Fruit fly (Drosophila melanogaster) whole organism, embryonic: ENCODE data around the gene simj.

Source experiments
- Awh ChIP-seq: fragments of 200-800 bp; sonication (Bioruptor generic); IDR thresholded peaks from 2 replicates; pipeline ENCODE4, ENCODE4 v1.3.6; 2022; ENCODE audit warnings: missing biosample characterization, missing genetic modification characterization
- CG11247 ChIP-seq: fragments of 200-800 bp; sonication (Bioruptor generic); IDR thresholded peaks from 2 replicates; pipeline ENCODE4 v1.3.6; 2022; ENCODE audit warnings: missing biosample characterization, missing genetic modification characterization
- CG12071 ChIP-seq: fragments of 200-800 bp; sonication (Bioruptor generic); optimal IDR thresholded peaks from 3 replicates; lab custom pipeline; 2018; ENCODE audit warnings: missing biosample characterization, mild to moderate bottlenecking, missing genetic modification characterization
- CG12769 ChIP-seq: fragments of 200-800 bp; sonication (Bioruptor generic); optimal IDR thresholded peaks from 2 replicates; lab custom pipeline; 2019; ENCODE audit warnings: missing biosample characterization, mild to moderate bottlenecking, missing genetic modification characterization, moderate library complexity
- CG13894 ChIP-seq: fragments of 200-800 bp; sonication (Bioruptor generic); optimal IDR thresholded peaks from 3 replicates; lab custom pipeline; 2018; ENCODE audit warnings: missing biosample characterization, mild to moderate bottlenecking, missing genetic modification characterization, moderate library complexity
- CG14441 ChIP-seq: fragments of 200-800 bp; sonication (Bioruptor generic); IDR thresholded peaks from 2 replicates; pipeline ENCODE4 v1.3.6; 2022; ENCODE audit warnings: missing biosample characterization, missing genetic modification characterization
- CG15011 ChIP-seq: fragments of 200-800 bp; sonication (Bioruptor generic); optimal IDR thresholded peaks from 3 replicates; lab custom pipeline; 2018; ENCODE audit warnings: missing biosample characterization, mild to moderate bottlenecking, missing genetic modification characterization
- CG16779 ChIP-seq: fragments of 200-800 bp; sonication (Bioruptor generic); IDR thresholded peaks from 2 replicates; pipeline ENCODE4 v1.3.6; 2022; ENCODE audit warnings: missing biosample characterization, missing genetic modification characterization
- CG2889 ChIP-seq: fragments of 200-800 bp; sonication (Bioruptor generic); IDR thresholded peaks from 3 replicates; pipeline ENCODE4 v1.3.6; 2022; ENCODE audit warnings: missing biosample characterization, missing genetic modification characterization
- CG32532 ChIP-seq: fragments of 200-800 bp; sonication (Bioruptor generic); IDR thresholded peaks from 2 replicates; pipeline ENCODE4 v1.3.6; 2022; ENCODE audit warnings: missing biosample characterization, missing genetic modification characterization
- CG4617 ChIP-seq: fragments of 200-800 bp; sonication (Bioruptor generic); optimal IDR thresholded peaks from 3 replicates; lab custom pipeline; 2016; ENCODE audit warnings: missing biosample characterization, missing genetic modification characterization, borderline replicate concordance
- CG5953 ChIP-seq: fragments of 200-800 bp; sonication (Bioruptor generic); IDR thresholded peaks from 2 replicates; pipeline ENCODE4 v1.3.6; 2022; ENCODE audit warnings: missing biosample characterization, missing genetic modification characterization
- CG8281 ChIP-seq: fragments of 200-800 bp; sonication (Bioruptor generic); optimal IDR thresholded peaks from 2 replicates; lab custom pipeline; 2018; ENCODE audit warnings: missing biosample characterization, mild to moderate bottlenecking, missing genetic modification characterization, moderate library complexity
- Ets97D ChIP-seq: fragments of 200-800 bp; sonication (Bioruptor generic); optimal IDR thresholded peaks from 3 replicates; lab custom pipeline; 2016; ENCODE audit warnings: missing biosample characterization, missing genetic modification characterization
- Med ChIP-seq: fragments of 200-800 bp; sonication (Bioruptor generic); peaks from one replicate; lab custom pipeline; 2016; ENCODE audit warnings: missing biosample characterization, missing genetic modification characterization, mild to moderate bottlenecking, inconsistent platforms, moderate library complexity
- Oaz ChIP-seq: fragments of 200-800 bp; sonication (Bioruptor generic); IDR thresholded peaks from 2 replicates; pipeline ENCODE4 v1.3.6; 2022; ENCODE audit warnings: missing biosample characterization, missing genetic modification characterization
- Rfx ChIP-seq: fragments of 200-800 bp; sonication (Bioruptor generic); IDR thresholded peaks from 2 replicates; pipeline ENCODE4 v1.3.6; 2022; ENCODE audit warnings: missing biosample characterization, missing genetic modification characterization
- Sin3A ChIP-seq: fragments of >200 bp; optimal IDR thresholded peaks from 2 replicates; lab custom pipeline; 2018
- Sox100B ChIP-seq: fragments of 200-800 bp; sonication (Bioruptor generic); optimal IDR thresholded peaks from 3 replicates; lab custom pipeline; 2018; ENCODE audit warnings: missing biosample characterization, mild to moderate bottlenecking, missing genetic modification characterization
- Ssrp ChIP-seq: fragments of 200-800 bp; sonication (Bioruptor generic); optimal IDR thresholded peaks from 2 replicates; lab custom pipeline; 2018; ENCODE audit warnings: missing biosample characterization, mild to moderate bottlenecking, missing genetic modification characterization, moderate library complexity
- chinmo ChIP-seq: fragments of 200-800 bp; sonication (Bioruptor generic); IDR thresholded peaks from 4 replicates; pipeline ENCODE4 v1.3.6; 2022; ENCODE audit warnings: missing biosample characterization, missing genetic modification characterization; ENCODE audit not compliant: partially characterized antibody
- ci ChIP-seq: fragments of 200-800 bp; sonication (Bioruptor generic); IDR thresholded peaks from 3 replicates; pipeline ENCODE4 v1.3.6; 2022; ENCODE audit warnings: missing biosample characterization, missing genetic modification characterization
- ems ChIP-seq: fragments of 200-800 bp; sonication (Bioruptor generic); optimal IDR thresholded peaks from 3 replicates; lab custom pipeline; 2016; ENCODE audit warnings: missing biosample characterization, missing genetic modification characterization
- esg ChIP-seq: fragments of 200-800 bp; sonication (Bioruptor generic); conservative IDR thresholded peaks from 2 replicates; pipeline ENCODE4 v1.3.6; 2022; ENCODE audit warnings: missing biosample characterization, missing genetic modification characterization
- eve ChIP-seq, 2 experiments: fragments of >200 bp; optimal IDR thresholded peaks; 2 replicates each; lab custom pipeline; 2017; ENCODE audit warnings: missing biosample characterization in 2 of 2, missing genetic modification characterization in 2 of 2
- grau ChIP-seq: fragments of 200-800 bp; optimal IDR thresholded peaks from 3 replicates; lab custom pipeline; 2019; ENCODE audit warnings: missing biosample characterization, mild to moderate bottlenecking, missing genetic modification characterization, moderate library complexity
- jumu ChIP-seq: fragments of 200-800 bp; sonication (Bioruptor generic); optimal IDR thresholded peaks from 3 replicates; lab custom pipeline; 2016; ENCODE audit warnings: missing biosample characterization, missing genetic modification characterization
- lmd ChIP-seq: fragments of 200-800 bp; sonication (Bioruptor generic); IDR thresholded peaks from 2 replicates; pipeline ENCODE4 v1.3.6; 2022; ENCODE audit warnings: missing biosample characterization, missing genetic modification characterization
- pum ChIP-seq: fragments of 200-800 bp; sonication (Bioruptor generic); optimal IDR thresholded peaks from 2 replicates; lab custom pipeline; 2016; ENCODE audit warnings: missing biosample characterization, missing genetic modification characterization
- row ChIP-seq: fragments of 200-800 bp; sonication (Bioruptor generic); IDR thresholded peaks from 3 replicates; pipeline ENCODE4 v1.3.6; 2022; ENCODE audit warnings: missing biosample characterization, missing genetic modification characterization
- sens ChIP-seq: fragments of 200-800 bp; sonication (Bioruptor generic); peaks from one replicate; lab custom pipeline; 2016; ENCODE audit warnings: missing biosample characterization, missing genetic modification characterization
- slbo ChIP-seq: fragments of 200-800 bp; sonication (Bioruptor generic); IDR thresholded peaks from 2 replicates; pipeline ENCODE4 v1.3.6; 2022; ENCODE audit warnings: missing biosample characterization, missing genetic modification characterization
- sr ChIP-seq: fragments of 200-800 bp; sonication (Bioruptor generic); IDR thresholded peaks from 3 replicates; pipeline ENCODE4 v1.3.6; 2022; ENCODE audit warnings: missing biosample characterization, missing genetic modification characterization
- tgo ChIP-seq: fragments of 200-800 bp; sonication (Bioruptor generic); IDR thresholded peaks from 3 replicates; pipeline ENCODE4 v1.3.6; 2022; ENCODE audit warnings: missing biosample characterization, missing genetic modification characterization
- trem ChIP-seq: fragments of 200-800 bp; optimal IDR thresholded peaks from 3 replicates; lab custom pipeline; 2019; ENCODE audit warnings: missing biosample characterization, mild to moderate bottlenecking, missing genetic modification characterization, moderate library complexity
- vvl ChIP-seq: fragments of 200-800 bp; sonication (Bioruptor generic); IDR thresholded peaks from 2 replicates; pipeline ENCODE4 v1.3.6; 2022; ENCODE audit warnings: missing biosample characterization, missing genetic modification characterization
- z ChIP-seq: fragments of 200-800 bp; sonication (Bioruptor generic); IDR thresholded peaks from 3 replicates; pipeline ENCODE4 v1.3.6; 2022; ENCODE audit warnings: missing biosample characterization, missing genetic modification characterization

Gene simj

dm6 chr3L:10641589-10641988, 22.9 kb upstream of the simj start, which contains the start of gene CG14154:
Gene CG14154, plus strand, starts transcription at chr3L:10641889.
- TF ChIP-seq sens (GFP tag; lab: Kevin White, UChicago) (peak; percentile 22), slbo (GFP tag; lab: Robert Waterston, UW) (no peak)

DNA sequence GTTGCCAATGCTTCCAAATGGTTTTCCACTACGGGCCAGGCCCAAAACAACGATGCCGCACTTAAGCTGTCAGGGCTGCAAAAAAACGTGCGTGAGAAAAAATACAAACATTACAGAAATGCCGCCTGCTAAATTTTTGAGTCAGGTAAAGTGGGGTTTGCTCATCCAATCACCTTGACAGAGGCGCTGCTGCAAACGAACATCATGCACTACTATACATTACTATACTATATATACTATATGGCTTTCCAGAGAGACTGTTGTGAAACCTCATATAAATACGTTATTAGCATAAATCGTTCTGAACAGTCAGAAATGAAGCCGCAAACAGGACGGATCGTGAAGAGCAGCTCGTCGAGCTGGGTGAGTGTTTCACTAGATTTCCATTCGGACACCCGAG, 21.3 kb upstream of the simj start, which contains the start of gene CG14153:
CG14153 (plus strand) TSS at position 301 of the 400 bp plus-strand sequence.
- TF ChIP-seq CG15011 (GFP tag; lab: Kevin White, UChicago) = no peak

DNA sequence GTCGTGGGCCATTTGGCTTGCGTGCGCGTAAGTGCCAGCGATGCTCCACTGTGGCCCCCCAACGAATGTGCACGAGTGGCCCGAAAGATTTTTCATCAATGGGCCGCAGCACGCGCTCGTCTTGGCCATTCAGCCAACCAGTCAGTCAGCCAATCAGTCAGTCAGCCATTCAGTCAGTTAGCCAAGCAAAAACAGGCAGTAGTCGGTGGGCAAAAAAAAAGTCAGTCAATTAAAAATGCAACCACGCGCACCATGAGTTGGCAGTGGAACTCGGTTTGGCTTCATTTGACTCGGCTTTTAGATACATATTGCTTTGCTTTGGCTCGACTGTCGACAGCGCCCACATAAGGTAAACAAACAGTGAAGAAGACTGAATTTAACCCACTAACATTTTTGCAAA, 18.6 kb upstream of the simj start:
- TF ChIP-seq trem (tag; lab: Kevin White, UChicago) (no peak), jumu (GFP tag; lab: Kevin White, UChicago) (no peak), Sox100B (no peak), row (GFP tag; lab: Robert Waterston, UW) (peak; percentile 29; the same call in 1 of the 3 replicates), pum (no peak), grau (tag; lab: Kevin White, UChicago) (peak; percentile 43), Sin3A (lab: Kevin White, UChicago) (no peak), CG12769 (tag; lab: Kevin White, UChicago) (peak; percentile 12), z (GFP tag; lab: Robert Waterston, UW) (0 out of 3 replicates have a peak, but pooled peaks have one; percentile 9), CG11247 (0 out of 2 replicates have a peak, but pooled peaks have one; percentile 28), CG32532 (GFP tag; lab: Robert Waterston, UW) (peak; percentile 37; the same call in 1 of the 2 replicates), Oaz (0 out of 2 replicates have a peak, but pooled peaks have one; percentile 21), CG8281 (tag; lab: Kevin White, UChicago) (peak; percentile 97), CG16779 (GFP tag; lab: Robert Waterston, UW) (0 out of 2 replicates have a peak, but pooled peaks have one; percentile 25), chinmo (peak; percentile 43; the same call in 1 of the 4 replicates), Med (GFP tag; lab: Kevin White, UChicago) (peak; percentile 7), CG4617 (GFP tag; lab: Kevin White, UChicago) (no peak), vvl (GFP tag; lab: Robert Waterston, UW) (peak; percentile 42; the same call in 1 of the 2 replicates), Awh (GFP tag; lab: Robert Waterston, UW) (0 out of 2 replicates have a peak, but pooled peaks have one; percentile 20), CG14441 (GFP tag; lab: Robert Waterston, UW) (peak; percentile 2; the same call in 1 of the 2 replicates), CG13894 (tag; lab: Kevin White, UChicago) (no peak), tgo (GFP tag; lab: Robert Waterston, UW) (no peak), Ets97D (GFP tag; lab: Kevin White, UChicago) (no peak), lmd (GFP tag; lab: Robert Waterston, UW) (no peak), ci (GFP tag; lab: Robert Waterston, UW) (peak; percentile 46; the same call in 1 of the 3 replicates), sr (GFP tag; lab: Robert Waterston, UW) (peak; percentile 62; the same call in 1 of the 3 replicates), CG2889 (0 out of 3 replicates have a peak, but pooled peaks have one; percentile 39), CG5953 (GFP tag; lab: Robert Waterston, UW) (peak; percentile 7; the same call in 1 of the 2 replicates), Ssrp (tag; lab: Kevin White, UChicago) (no peak), ems (GFP tag; lab: Kevin White, UChicago) (no peak)

DNA sequence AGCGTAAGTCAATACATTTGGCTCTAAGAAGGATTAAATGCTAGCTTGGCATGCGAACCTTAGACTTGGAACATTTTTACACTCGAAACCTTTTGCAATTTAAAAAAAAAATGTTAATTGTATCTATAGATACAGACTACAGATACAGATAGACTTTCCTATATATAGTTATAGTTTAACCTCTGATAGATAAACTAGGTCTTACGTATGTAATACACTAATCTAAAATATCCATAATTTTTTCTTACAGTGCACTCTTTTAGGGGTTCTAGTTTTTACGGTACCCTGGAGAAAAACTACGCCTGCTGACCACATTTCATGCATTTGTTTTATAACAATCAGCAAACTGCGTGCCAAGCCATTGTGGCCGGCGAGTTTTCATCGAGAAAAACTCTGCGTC, 17.4 kb upstream of the simj start:
- TF ChIP-seq CG12071 (GFP tag; lab: Kevin White, UChicago) (no peak), eve (GFP tag; optimal IDR thresholded peaks at IDR 0.05; lab: Kevin White, UChicago) (no peak), esg (0 out of 2 replicates have a peak, but pooled peaks have one; percentile 5), sens (GFP tag; lab: Kevin White, UChicago) (peak; percentile 58), row (GFP tag; lab: Robert Waterston, UW) (peak; percentile 8; the same call in 1 of the 3 replicates), Rfx (GFP tag; lab: Robert Waterston, UW) (no peak)
- TF ChIP-seq, all 482 proteins: peak for 3
